Fruit fly (Drosophila melanogaster): ENCODE results near the gene CG12818.

CG12818 gene

dm6 chr3R:10330734-10331642, at the start of gene CG12818, which contains the start of gene Bruce:
TSS of gene CG12818 (plus strand) at chr3R:10331581.
TSS of gene Bruce (minus strand) at chr3R:10331353.
- TF ChIP-seq fkh (GFP tag; optimal IDR thresholded peaks at IDR 0.05) = peak; percentile 96
- no peak for TF ChIP-seq Hr4 (GFP tag; optimal IDR thresholded peaks at IDR 0.05)
- TF ChIP-seq achi (GFP tag; optimal IDR thresholded peaks at IDR 0.05) = peak; percentile 97

- TF ChIP-seq Met (GFP tag; optimal IDR thresholded peaks at IDR 0.05) = no peak
- TF ChIP-seq CG11762 (GFP tag; optimal IDR thresholded peaks at IDR 0.05; ENCODE audit: insufficient read depth) = no peak
- no peak for TF ChIP-seq lz (GFP tag; optimal IDR thresholded peaks at IDR 0.05)
- TF ChIP-seq vri (GFP tag; optimal IDR thresholded peaks at IDR 0.05) = no peak
- no peak for TF ChIP-seq esn (GFP tag; optimal IDR thresholded peaks at IDR 0.05)
- TF ChIP-seq Ets96B (tag; optimal IDR thresholded peaks at IDR 0.05) = no peak
- TF ChIP-seq CG15336 (GFP tag; IDR thresholded peaks at IDR 0.05) = peak; percentile 70
- TF ChIP-seq Gug (GFP tag; IDR thresholded peaks at IDR 0.05) = no peak
- TF ChIP-seq CG6163 (GFP tag; IDR thresholded peaks at IDR 0.05) = peak; percentile 61; the same call in 2 of the 3 replicates
- no peak for TF ChIP-seq spab (GFP tag; optimal IDR thresholded peaks at IDR 0.05)
- TF ChIP-seq fkh (GFP tag; optimal IDR thresholded peaks at IDR 0.05) = no peak
- TF ChIP-seq Eip78C (GFP tag) = no peak
- TF ChIP-seq CG16779 (tag; optimal IDR thresholded peaks at IDR 0.05) = no peak
- no peak for TF ChIP-seq Hr39 (GFP tag; optimal IDR thresholded peaks at IDR 0.05)
- TF ChIP-seq CG9139 (GFP tag; optimal IDR thresholded peaks at IDR 0.05) = no peak
- peak; percentile 87 for TF ChIP-seq eg (GFP tag; IDR thresholded peaks at IDR 0.05)
- TF ChIP-seq CG3919 (GFP tag; optimal IDR thresholded peaks at IDR 0.05) = no peak
- TF ChIP-seq svp (GFP tag) = no peak
- no peak for TF ChIP-seq dsx (GFP tag; optimal IDR thresholded peaks at IDR 0.05; ENCODE audit: poor library complexity, severe bottlenecking)
- no peak for TF ChIP-seq fd59A (GFP tag; optimal IDR thresholded peaks at IDR 0.05)
- TF ChIP-seq acj6 (GFP tag; optimal IDR thresholded peaks at IDR 0.05) = no peak
- peak; percentile 68 for TF ChIP-seq CG6276 (GFP tag; optimal IDR thresholded peaks at IDR 0.05)
- TF ChIP-seq Lpt (GFP tag; optimal IDR thresholded peaks at IDR 0.05) = peak; percentile 59
- TF ChIP-seq CG7368 (GFP tag; optimal IDR thresholded peaks at IDR 0.05) = no peak
- TF ChIP-seq Sox15 (GFP tag; optimal IDR thresholded peaks at IDR 0.05) = no peak
- no peak for TF ChIP-seq CG4318 (GFP tag; optimal IDR thresholded peaks at IDR 0.05)
- no peak for TF ChIP-seq CG1621 (tag; optimal IDR thresholded peaks at IDR 0.05)
- TF ChIP-seq pdm3 (GFP tag; optimal IDR thresholded peaks at IDR 0.05) = no peak
- no peak for TF ChIP-seq CG8319 (GFP tag; optimal IDR thresholded peaks at IDR 0.05)
- no peak for TF ChIP-seq Sox14 (GFP tag; optimal IDR thresholded peaks at IDR 0.05)
- TF ChIP-seq CG11294 (GFP tag; IDR thresholded peaks at IDR 0.05) = peak; percentile 24; the same call in 1 of the 2 replicates
- TF ChIP-seq Hr4 (GFP tag; optimal IDR thresholded peaks at IDR 0.05) = peak; percentile 13
- no peak for TF ChIP-seq net (GFP tag; optimal IDR thresholded peaks at IDR 0.05)
- no peak for TF ChIP-seq Blimp-1 (GFP tag; optimal IDR thresholded peaks at IDR 0.05)
- no peak for TF ChIP-seq Sox102F (GFP tag; optimal IDR thresholded peaks at IDR 0.05)
- TF ChIP-seq Hr38 (GFP tag; optimal IDR thresholded peaks at IDR 0.05) = no peak
- no peak for TF ChIP-seq fd85E (GFP tag; optimal IDR thresholded peaks at IDR 0.05)
- no peak for TF ChIP-seq Ets21C (GFP tag; optimal IDR thresholded peaks at IDR 0.05)
- no peak for TF ChIP-seq Eip75B (GFP tag; optimal IDR thresholded peaks at IDR 0.05)
- no peak for TF ChIP-seq salr (GFP tag; optimal IDR thresholded peaks at IDR 0.05)
- TF ChIP-seq CG10669 (GFP tag; optimal IDR thresholded peaks at IDR 0.05) = no peak
- no peak for TF ChIP-seq achi (GFP tag; optimal IDR thresholded peaks at IDR 0.05)
- TF ChIP-seq CG8119 (GFP tag; IDR thresholded peaks at IDR 0.05) = peak; percentile 82
- TF ChIP-seq CG6792 (GFP tag; optimal IDR thresholded peaks at IDR 0.05) = no peak
- no peak for TF ChIP-seq OdsH (GFP tag; optimal IDR thresholded peaks at IDR 0.05)
- no peak for TF ChIP-seq CG6854 (GFP tag; optimal IDR thresholded peaks at IDR 0.05)
- TF ChIP-seq ss (GFP tag; optimal IDR thresholded peaks at IDR 0.05) = no peak
- no peak for TF ChIP-seq Smox (GFP tag; optimal IDR thresholded peaks at IDR 0.05)
These were observed 49.3 kb upstream of the CG12818 start for dm6 chr3R:10282077-10282476.
